Fruit fly (Drosophila melanogaster) whole organism, prepupa: ENCODE measurements around the gene Ns1.

Source experiments
- Blimp-1 ChIP-seq: fragments of 200-800 bp; sonication (Bioruptor generic); optimal IDR thresholded peaks from 3 replicates; lab custom pipeline; 2017; ENCODE audit warnings: missing biosample characterization, missing genetic modification characterization, mild to moderate bottlenecking, moderate library complexity, missing genetic modification reagents
- CG10631 ChIP-seq: fragments of 200-800 bp; sonication (Bioruptor generic); optimal IDR thresholded peaks from 2 replicates; lab custom pipeline; 2016; ENCODE audit warnings: missing biosample characterization, missing genetic modification characterization
- CG10669 ChIP-seq: fragments of 200-800 bp; sonication (Bioruptor generic); optimal IDR thresholded peaks from 3 replicates; lab custom pipeline; 2018; ENCODE audit warnings: missing biosample characterization, mild to moderate bottlenecking, missing genetic modification characterization, moderate library complexity
- CG11294 ChIP-seq: fragments of 200-800 bp; sonication (Bioruptor generic); IDR thresholded peaks from 2 replicates; pipeline ENCODE4 v1.3.6; 2022; ENCODE audit warnings: missing biosample characterization, missing genetic modification characterization
- CG11762 ChIP-seq: fragments of 200-800 bp; sonication (Bioruptor generic); optimal IDR thresholded peaks from 3 replicates; lab custom pipeline; 2016; ENCODE audit warnings: missing biosample characterization, missing genetic modification characterization; ENCODE audit not compliant: insufficient read depth
- CG11902 ChIP-seq: fragments of 200-800 bp; sonication (Bioruptor generic); optimal IDR thresholded peaks from 3 replicates; lab custom pipeline; 2016; ENCODE audit warnings: missing biosample characterization, missing genetic modification characterization
- CG15336 ChIP-seq: fragments of 200-800 bp; sonication (Bioruptor generic); IDR thresholded peaks from 2 replicates; pipeline ENCODE4 v1.3.6; 2022; ENCODE audit warnings: missing biosample characterization, missing genetic modification characterization
- CG1621 ChIP-seq: fragments of 200-800 bp; sonication (Bioruptor generic); optimal IDR thresholded peaks from 3 replicates; lab custom pipeline; 2018; ENCODE audit warnings: missing biosample characterization, mild to moderate bottlenecking, missing genetic modification characterization
- CG16779 ChIP-seq: fragments of 200-800 bp; sonication (Bioruptor generic); optimal IDR thresholded peaks from 3 replicates; lab custom pipeline; 2017; ENCODE audit warnings: missing biosample characterization, mild to moderate bottlenecking, missing genetic modification characterization
- CG3032 ChIP-seq: fragments of 200-800 bp; optimal IDR thresholded peaks from 2 replicates; lab custom pipeline; 2019; ENCODE audit warnings: missing biosample characterization, mild to moderate bottlenecking, missing genetic modification characterization, moderate library complexity
- CG31627 ChIP-seq: fragments of 200-800 bp; sonication (Bioruptor generic); optimal IDR thresholded peaks from 3 replicates; lab custom pipeline; 2016; ENCODE audit warnings: missing biosample characterization, missing genetic modification characterization
- CG6163 ChIP-seq: fragments of 200-800 bp; sonication (Bioruptor generic); IDR thresholded peaks from 3 replicates; pipeline ENCODE4 v1.3.6; 2022; ENCODE audit warnings: missing biosample characterization, missing genetic modification characterization
- CG6276 ChIP-seq: fragments of 200-800 bp; sonication (Bioruptor generic); optimal IDR thresholded peaks from 2 replicates; lab custom pipeline; 2017; ENCODE audit warnings: missing biosample characterization, mild to moderate bottlenecking, missing genetic modification characterization
- CG6808 ChIP-seq: fragments of 200-800 bp; sonication (Bioruptor generic); optimal IDR thresholded peaks from 3 replicates; lab custom pipeline; 2017; ENCODE audit warnings: missing biosample characterization, missing genetic modification characterization, mild to moderate bottlenecking, moderate library complexity, missing genetic modification reagents
- CG6854 ChIP-seq: fragments of 200-800 bp; sonication (Bioruptor generic); optimal IDR thresholded peaks from 2 replicates; lab custom pipeline; 2017; ENCODE audit warnings: missing biosample characterization, mild to moderate bottlenecking, missing genetic modification characterization
- CG8119 ChIP-seq: fragments of 200-800 bp; sonication (Bioruptor generic); IDR thresholded peaks from 3 replicates; pipeline ENCODE4 v1.3.6; 2022; ENCODE audit warnings: missing biosample characterization, missing genetic modification characterization
- CG8319 ChIP-seq: fragments of 200-800 bp; sonication (Bioruptor generic); optimal IDR thresholded peaks from 3 replicates; lab custom pipeline; 2016; ENCODE audit warnings: missing biosample characterization, missing genetic modification characterization
- CG8632 ChIP-seq: fragments of 200-800 bp; sonication (Bioruptor generic); optimal IDR thresholded peaks from 3 replicates; lab custom pipeline; 2016; ENCODE audit warnings: missing biosample characterization, missing genetic modification characterization
- Eip75B ChIP-seq: fragments of 200-800 bp; sonication (Bioruptor generic); optimal IDR thresholded peaks from 3 replicates; lab custom pipeline; 2016; ENCODE audit warnings: missing biosample characterization, missing genetic modification characterization
- Eip78C ChIP-seq: fragments of 200-800 bp; sonication (Bioruptor generic); peaks from one replicate; lab custom pipeline; 2016; ENCODE audit warnings: missing biosample characterization, missing genetic modification characterization
- Ets96B ChIP-seq: fragments of 200-800 bp; optimal IDR thresholded peaks from 2 replicates; lab custom pipeline; 2019; ENCODE audit warnings: missing biosample characterization, mild to moderate bottlenecking, missing genetic modification characterization, moderate library complexity
- Hr39 ChIP-seq: fragments of 200-800 bp; sonication (Bioruptor generic); optimal IDR thresholded peaks from 2 replicates; lab custom pipeline; 2016; ENCODE audit warnings: missing biosample characterization, missing genetic modification characterization
- Sox102F ChIP-seq: fragments of 200-800 bp; sonication (Bioruptor generic); optimal IDR thresholded peaks from 2 replicates; lab custom pipeline; 2016; ENCODE audit warnings: missing biosample characterization, mild to moderate bottlenecking, missing genetic modification characterization
- Sox14 ChIP-seq: fragments of 200-800 bp; sonication (Bioruptor generic); optimal IDR thresholded peaks from 3 replicates; lab custom pipeline; 2016; ENCODE audit warnings: missing biosample characterization, missing genetic modification characterization
- Sox15 ChIP-seq: fragments of 200-800 bp; sonication (Bioruptor generic); optimal IDR thresholded peaks from 3 replicates; lab custom pipeline; 2016; ENCODE audit warnings: missing biosample characterization, missing genetic modification characterization
- cyc ChIP-seq: fragments of 200-800 bp; sonication (Bioruptor generic); optimal IDR thresholded peaks from 3 replicates; lab custom pipeline; 2016; ENCODE audit warnings: missing biosample characterization, missing genetic modification characterization
- eg ChIP-seq: fragments of 200-800 bp; sonication (Bioruptor generic); IDR thresholded peaks from 3 replicates; pipeline ENCODE4 v1.3.6; 2022; ENCODE audit warnings: missing biosample characterization, missing genetic modification characterization
- esn ChIP-seq: fragments of 200-800 bp; sonication (Bioruptor generic); optimal IDR thresholded peaks from 2 replicates; lab custom pipeline; 2016; ENCODE audit warnings: missing biosample characterization, mild to moderate bottlenecking, missing genetic modification characterization, moderate library complexity
- fkh ChIP-seq: fragments of 200-800 bp; sonication (Bioruptor generic); optimal IDR thresholded peaks from 3 replicates; lab custom pipeline; 2017; ENCODE audit warnings: missing biosample characterization, mild to moderate bottlenecking, missing genetic modification characterization, moderate library complexity
- lz ChIP-seq: fragments of 200-800 bp; sonication (Bioruptor generic); optimal IDR thresholded peaks from 3 replicates; lab custom pipeline; 2016; ENCODE audit warnings: missing biosample characterization, missing genetic modification characterization
- net ChIP-seq: fragments of 200-800 bp; sonication (Bioruptor generic); optimal IDR thresholded peaks from 3 replicates; lab custom pipeline; 2016; ENCODE audit warnings: missing biosample characterization, missing genetic modification characterization
- pdm3 ChIP-seq: fragments of 200-800 bp; sonication (Bioruptor generic); optimal IDR thresholded peaks from 3 replicates; lab custom pipeline; 2016; ENCODE audit warnings: missing biosample characterization, missing genetic modification characterization
- ss ChIP-seq, 2 experiments: fragments of 200-800 bp; sonication (Bioruptor generic); optimal IDR thresholded peaks; 2 replicates in 1 of 2; 3 replicates in 1 of 2; lab custom pipeline; 2017 to 2018; ENCODE audit warnings: mild to moderate bottlenecking in 2 of 2, missing biosample characterization in 2 of 2, missing genetic modification characterization in 2 of 2, moderate library complexity in 1 of 2
- svp ChIP-seq: fragments of 200-800 bp; sonication (Bioruptor generic); peaks from one replicate; lab custom pipeline; 2016; ENCODE audit warnings: missing biosample characterization, missing genetic modification characterization
- topi ChIP-seq: fragments of 200-800 bp; sonication (Bioruptor generic); optimal IDR thresholded peaks from 3 replicates; lab custom pipeline; 2016; ENCODE audit warnings: missing biosample characterization, missing genetic modification characterization
- vri ChIP-seq: fragments of 200-800 bp; sonication (Bioruptor generic); optimal IDR thresholded peaks from 3 replicates; lab custom pipeline; 2016; ENCODE audit warnings: missing biosample characterization, mild to moderate bottlenecking, missing genetic modification characterization

The Ns1 gene

dm6 chr3R:17072526-17073114 lies at the start of gene Ns1, which contains the start of gene mRpS11:
Ns1 (minus strand) TSS chr3R:17072675.
mRpS11 (plus strand) TSS chr3R:17072732.
- TF ChIP-seq esn (GFP tag; lab: Kevin White, UChicago) (peak; percentile 27), CG6163 (0 out of 3 replicates have a peak, but pooled peaks have one; percentile 37), Blimp-1 (GFP tag; lab: Kevin White, UChicago) (no peak), topi (GFP tag; lab: Kevin White, UChicago) (no peak), CG31627 (GFP tag; lab: Kevin White, UChicago) (peak; percentile 22), fkh (GFP tag; lab: Kevin White, UChicago) (peak; percentile 13), vri (GFP tag; lab: Kevin White, UChicago) (peak; percentile 95), cyc (GFP tag; lab: Kevin White, UChicago) (peak; percentile 28), svp (peak; percentile 67), lz (peak; percentile 15), CG8119 (no peak), CG8632 (no peak), Sox14 (peak; percentile 48), CG3032 (tag; lab: Kevin White, UChicago) (peak; percentile 34), CG10631 (GFP tag; lab: Kevin White, UChicago) (no peak), CG8319 (GFP tag; lab: Kevin White, UChicago) (no peak), CG6854 (GFP tag; lab: Kevin White, UChicago) (no peak)

- peak; percentile 26 for TF ChIP-seq fkh (GFP tag; lab: Kevin White, UChicago)
- TF ChIP-seq cyc (GFP tag; lab: Kevin White, UChicago) = no peak
- no peak for TF ChIP-seq pdm3 (GFP tag; lab: Kevin White, UChicago)
- no peak for TF ChIP-seq CG11294 (GFP tag; lab: Robert Waterston, UW)
- TF ChIP-seq CG10669 (GFP tag; lab: Kevin White, UChicago) = no peak
Observed at dm6 chr3R:17121277-17121676, 48.8 kb upstream of the Ns1 start, which contains the start of gene CG42779. CG42779 (plus strand) TSS chr3R:17121577.

dm6 chr3R:17120165-17120564 lies 47.7 kb upstream of the Ns1 start, which contains the start of gene CG34278:
CG34278 (plus strand) TSS chr3R:17120465.
- TF ChIP-seq net (no peak), CG6808 (GFP tag; lab: Kevin White, UChicago) (no peak), Sox15 (GFP tag; lab: Kevin White, UChicago) (no peak), CG31627 (GFP tag; lab: Kevin White, UChicago) (no peak), Hr39 (GFP tag; lab: Kevin White, UChicago) (no peak), Ets96B (tag; lab: Kevin White, UChicago) (no peak)

dm6 chr3R:17118917-17119378 lies 46.5 kb upstream of the Ns1 start:
- TF ChIP-seq Eip75B (GFP tag; lab: Kevin White, UChicago) (no peak), CG8632 (peak; percentile 8), CG6854 (GFP tag; lab: Kevin White, UChicago) (peak; percentile 81), net (no peak), CG11762 (GFP tag; lab: Kevin White, UChicago) (no peak), CG16779 (tag; lab: Kevin White, UChicago) (peak; percentile 17), CG1621 (peak; percentile 43), Eip78C (GFP tag; lab: Kevin White, UChicago) (peak; percentile 51), CG31627 (GFP tag; lab: Kevin White, UChicago) (no peak), CG11902 (GFP tag; lab: Kevin White, UChicago) (no peak), ss (GFP tag; optimal IDR thresholded peaks at IDR 0.05; lab: Kevin White, UChicago) (peak in 1 of 2 experiments; percentile 51), CG6808 (GFP tag; lab: Kevin White, UChicago) (peak; percentile 8), eg (GFP tag; lab: Robert Waterston, UW) (peak; percentile 7; the same call in 1 of the 3 replicates), cyc (GFP tag; lab: Kevin White, UChicago) (no peak), CG6276 (GFP tag; lab: Kevin White, UChicago) (peak; percentile 52), fkh (GFP tag; lab: Kevin White, UChicago) (no peak), Sox102F (GFP tag; lab: Kevin White, UChicago) (peak; percentile 68), CG15336 (GFP tag; lab: Robert Waterston, UW) (peak; percentile 30; the same call in 1 of the 2 replicates)
- TF ChIP-seq, all 60 proteins: peak for 11
